Fruit fly (Drosophila melanogaster) whole organism, embryonic: Measurements from ENCODE around the gene 14-3-3epsilon.
A peak's percentile ranks its signal among the peaks of the same experiment; 100 is the strongest.

Source experiments
- Adf1 ChIP-seq: fragments of 200-800 bp; sonication (Bioruptor generic); IDR thresholded peaks from 2 replicates; pipeline ENCODE4 v1.3.6; 2022; ENCODE audit warnings: missing biosample characterization, missing genetic modification characterization
- Bteb2 ChIP-seq: fragments of 200-800 bp; sonication (Bioruptor generic); optimal IDR thresholded peaks from 2 replicates; lab custom pipeline; 2016; ENCODE audit warnings: missing biosample characterization, missing genetic modification characterization
- CG13894 ChIP-seq: fragments of 200-800 bp; sonication (Bioruptor generic); optimal IDR thresholded peaks from 3 replicates; lab custom pipeline; 2018; ENCODE audit warnings: missing biosample characterization, mild to moderate bottlenecking, missing genetic modification characterization, moderate library complexity
- CG14667 ChIP-seq: fragments of 200-800 bp; sonication (Bioruptor generic); IDR thresholded peaks from 2 replicates; pipeline ENCODE4 v1.3.6; 2022; ENCODE audit warnings: missing biosample characterization, missing genetic modification characterization
- CG15269 ChIP-seq: fragments of 200-800 bp; sonication (Bioruptor generic); optimal IDR thresholded peaks from 2 replicates; lab custom pipeline; 2018; ENCODE audit warnings: missing biosample characterization, mild to moderate bottlenecking, missing genetic modification characterization, moderate library complexity
- CG1603 ChIP-seq: fragments of 200-800 bp; sonication (Bioruptor generic); optimal IDR thresholded peaks from 2 replicates; lab custom pipeline; 2019; ENCODE audit warnings: missing biosample characterization, mild to moderate bottlenecking, missing genetic modification characterization, moderate library complexity
- CG16779 ChIP-seq: fragments of 200-800 bp; sonication (Bioruptor generic); IDR thresholded peaks from 2 replicates; pipeline ENCODE4 v1.3.6; 2022; ENCODE audit warnings: missing biosample characterization, missing genetic modification characterization
- CG18599 ChIP-seq: fragments of 200-800 bp; sonication (Bioruptor generic); optimal IDR thresholded peaks from 3 replicates; lab custom pipeline; 2017; ENCODE audit warnings: missing biosample characterization, missing genetic modification characterization, mild to moderate bottlenecking, moderate library complexity, missing genetic modification reagents
- CG18764 ChIP-seq: fragments of 200-800 bp; sonication (Bioruptor generic); optimal IDR thresholded peaks from 3 replicates; lab custom pipeline; 2016; ENCODE audit warnings: missing biosample characterization, missing genetic modification characterization
- CG2712 ChIP-seq: fragments of 200-800 bp; optimal IDR thresholded peaks from 3 replicates; lab custom pipeline; 2019; ENCODE audit warnings: missing biosample characterization, mild to moderate bottlenecking, missing genetic modification characterization, moderate library complexity
- CG3163 ChIP-seq: fragments of 200-800 bp; sonication (Bioruptor generic); optimal IDR thresholded peaks from 3 replicates; lab custom pipeline; 2016; ENCODE audit warnings: missing biosample characterization, missing genetic modification characterization
- CG3281 ChIP-seq: fragments of 200-800 bp; sonication (Bioruptor generic); optimal IDR thresholded peaks from 3 replicates; lab custom pipeline; 2017; ENCODE audit warnings: missing biosample characterization, mild to moderate bottlenecking, missing genetic modification characterization
- CG3847 ChIP-seq: fragments of 200-800 bp; sonication (Bioruptor generic); IDR thresholded peaks from 2 replicates; pipeline ENCODE4 v1.3.6; 2022; ENCODE audit warnings: missing biosample characterization, missing genetic modification characterization
- CG6765 ChIP-seq: fragments of 200-800 bp; sonication (Bioruptor generic); optimal IDR thresholded peaks from 3 replicates; lab custom pipeline; 2017; ENCODE audit warnings: missing biosample characterization, mild to moderate bottlenecking, missing genetic modification characterization
- CG7745 ChIP-seq: fragments of 200-800 bp; sonication (Bioruptor generic); optimal IDR thresholded peaks from 2 replicates; lab custom pipeline; 2018; ENCODE audit warnings: missing biosample characterization, mild to moderate bottlenecking, missing genetic modification characterization, moderate library complexity
- CG8089 ChIP-seq: fragments of 200-800 bp; sonication (Bioruptor generic); optimal IDR thresholded peaks from 3 replicates; lab custom pipeline; 2016; ENCODE audit warnings: missing biosample characterization, missing genetic modification characterization
- E2f1 ChIP-seq: fragments of 200-800 bp; sonication (Bioruptor generic); IDR thresholded peaks from 2 replicates; pipeline ENCODE4 v1.3.6; 2022; ENCODE audit warnings: missing biosample characterization, missing genetic modification characterization
- Hand ChIP-seq: fragments of 200-800 bp; sonication (Bioruptor generic); optimal IDR thresholded peaks from 2 replicates; lab custom pipeline; 2017; ENCODE audit warnings: mild to moderate bottlenecking, missing biosample characterization, missing genetic modification reagents, missing genetic modification characterization
- Hmx ChIP-seq: fragments of 200-800 bp; sonication (Bioruptor generic); optimal IDR thresholded peaks from 2 replicates; lab custom pipeline; 2016; ENCODE audit warnings: missing biosample characterization, missing genetic modification characterization
- Max ChIP-seq: fragments of 200-800 bp; sonication (Bioruptor generic); optimal IDR thresholded peaks from 2 replicates; lab custom pipeline; 2016; ENCODE audit warnings: missing biosample characterization, mild to moderate bottlenecking, missing genetic modification characterization
- Med ChIP-seq: fragments of 200-800 bp; sonication (Bioruptor generic); peaks from one replicate; lab custom pipeline; 2016; ENCODE audit warnings: missing biosample characterization, missing genetic modification characterization, mild to moderate bottlenecking, inconsistent platforms, moderate library complexity
- NK7.1 ChIP-seq: fragments of 200-800 bp; sonication (Bioruptor generic); optimal IDR thresholded peaks from 3 replicates; lab custom pipeline; 2016; ENCODE audit warnings: missing biosample characterization, missing genetic modification characterization
- Nf-YC ChIP-seq: fragments of 200-800 bp; optimal IDR thresholded peaks from 3 replicates; lab custom pipeline; 2019; ENCODE audit warnings: missing biosample characterization, mild to moderate bottlenecking, missing genetic modification characterization, moderate library complexity
- Pdp1 ChIP-seq, 2 experiments: fragments of 200-800 bp; sonication (Bioruptor generic); optimal IDR thresholded peaks; 3 replicates each; lab custom pipeline; 2016; ENCODE audit warnings: missing biosample characterization in 2 of 2, missing genetic modification characterization in 2 of 2, mild to moderate bottlenecking in 1 of 2, moderate library complexity in 1 of 2
- Ravus ChIP-seq: fragments of 200-800 bp; sonication (Bioruptor generic); IDR thresholded peaks from 2 replicates; pipeline ENCODE4 v1.3.6; 2022; ENCODE audit warnings: missing biosample characterization, missing genetic modification characterization
- ase ChIP-seq: fragments of 200-800 bp; sonication (Bioruptor generic); IDR thresholded peaks from 3 replicates; pipeline ENCODE4 v1.3.6; 2022; ENCODE audit warnings: missing biosample characterization, missing genetic modification characterization
- bsh ChIP-seq, 2 experiments: fragments of 200-800 bp; sonication (Bioruptor generic); optimal IDR thresholded peaks; 2 replicates each; lab custom pipeline; 2017 to 2018; ENCODE audit warnings: mild to moderate bottlenecking in 2 of 2, missing biosample characterization in 2 of 2, missing genetic modification characterization in 2 of 2, moderate library complexity in 1 of 2
- cg ChIP-seq: fragments of 200-800 bp; sonication (Bioruptor generic); optimal IDR thresholded peaks from 3 replicates; lab custom pipeline; 2019; ENCODE audit warnings: missing biosample characterization, mild to moderate bottlenecking, missing genetic modification characterization, moderate library complexity
- crp ChIP-seq, 2 experiments: fragments of 200-800 bp; sonication (Bioruptor generic); optimal IDR thresholded peaks; 2 replicates in 1 of 2; 3 replicates in 1 of 2; lab custom pipeline; 2017; ENCODE audit warnings: missing biosample characterization in 2 of 2, missing genetic modification characterization in 2 of 2, mild to moderate bottlenecking in 1 of 2, moderate library complexity in 1 of 2
- cwo ChIP-seq: fragments of 200-800 bp; sonication (Bioruptor generic); optimal IDR thresholded peaks from 3 replicates; lab custom pipeline; 2017; ENCODE audit warnings: missing biosample characterization, missing genetic modification characterization, mild to moderate bottlenecking, moderate library complexity, missing genetic modification reagents
- da ChIP-seq: fragments of 200-800 bp; sonication (Bioruptor generic); optimal IDR thresholded peaks from 2 replicates; lab custom pipeline; 2016; ENCODE audit warnings: missing biosample characterization, missing genetic modification characterization
- dpn ChIP-seq, 2 experiments: fragments of 200-800 bp; sonication (Bioruptor generic); optimal IDR thresholded peaks; 3 replicates each; lab custom pipeline; 2016; ENCODE audit warnings: missing biosample characterization in 2 of 2, missing genetic modification characterization in 2 of 2
- gcm2 ChIP-seq: fragments of 200-800 bp; sonication (Bioruptor generic); optimal IDR thresholded peaks from 2 replicates; lab custom pipeline; 2016; ENCODE audit warnings: missing biosample characterization, missing genetic modification characterization
- hkb ChIP-seq, 2 experiments: fragments of 200-800 bp in 1 of 2; fragments of >200 bp in 1 of 2; sonication (Bioruptor generic) in 1 of 2; IDR thresholded peaks in 1 of 2; optimal IDR thresholded peaks in 1 of 2; 2 replicates each; pipeline versions ENCODE4 v1.3.6 to Lab custom; 2017 to 2022; ENCODE audit warnings: missing biosample characterization in 1 of 2, missing genetic modification characterization in 1 of 2
- kay ChIP-seq: fragments of 200-800 bp; sonication (Bioruptor generic); optimal IDR thresholded peaks from 2 replicates; lab custom pipeline; 2016; ENCODE audit warnings: missing biosample characterization, missing genetic modification characterization
- knrl ChIP-seq: fragments of 200-800 bp; sonication (Bioruptor generic); IDR thresholded peaks from 3 replicates; pipeline ENCODE4 v1.3.6; 2022; ENCODE audit warnings: missing biosample characterization, missing genetic modification characterization; ENCODE audit not compliant: partially characterized antibody
- lab ChIP-seq: fragments of 200-800 bp; sonication (Bioruptor generic); optimal IDR thresholded peaks from 3 replicates; lab custom pipeline; 2017; ENCODE audit warnings: missing biosample characterization, missing genetic modification characterization, mild to moderate bottlenecking, moderate library complexity, missing genetic modification reagents
- nerfin-2 ChIP-seq: fragments of 200-800 bp; sonication (Bioruptor generic); IDR thresholded peaks from 2 replicates; pipeline ENCODE4 v1.3.6; 2022; ENCODE audit warnings: missing biosample characterization, missing genetic modification characterization; ENCODE audit not compliant: partially characterized antibody
- org-1 ChIP-seq: fragments of 200-800 bp; sonication (Bioruptor generic); optimal IDR thresholded peaks from 2 replicates; lab custom pipeline; 2017; ENCODE audit warnings: missing biosample characterization, missing genetic modification characterization
- rib ChIP-seq: fragments of 200-800 bp; sonication (Bioruptor generic); IDR thresholded peaks from 2 replicates; pipeline ENCODE4 v1.3.6; 2022; ENCODE audit warnings: missing biosample characterization, missing genetic modification characterization
- sima ChIP-seq: fragments of 200-800 bp; sonication (Bioruptor generic); optimal IDR thresholded peaks from 2 replicates; lab custom pipeline; 2016; ENCODE audit warnings: missing biosample characterization, missing genetic modification characterization
- sob ChIP-seq: fragments of 200-800 bp; sonication (Bioruptor generic); IDR thresholded peaks from 2 replicates; pipeline ENCODE4 v1.3.6; 2022; ENCODE audit warnings: missing biosample characterization, missing genetic modification characterization
- toy ChIP-seq: fragments of 200-800 bp; sonication (Bioruptor generic); IDR thresholded peaks from 2 replicates; pipeline ENCODE4 v1.3.6; 2022; ENCODE audit warnings: missing biosample characterization, missing genetic modification characterization
- ttk ChIP-seq: fragments of 200-800 bp; sonication (Bioruptor generic); IDR thresholded peaks from 2 replicates; pipeline ENCODE4 v2.1.2; 2022; ENCODE audit warnings: missing biosample characterization, missing genetic modification characterization
- unpg ChIP-seq: fragments of 200-800 bp; sonication (Bioruptor generic); optimal IDR thresholded peaks from 3 replicates; lab custom pipeline; 2018; ENCODE audit warnings: missing biosample characterization, mild to moderate bottlenecking, missing genetic modification characterization, moderate library complexity
- zen2 ChIP-seq: fragments of 200-800 bp; sonication (Bioruptor generic); IDR thresholded peaks from 3 replicates; pipeline ENCODE4 v1.3.6; 2022; ENCODE audit warnings: missing biosample characterization, missing genetic modification characterization; ENCODE audit not compliant: partially characterized antibody
- zf30C ChIP-seq: fragments of 200-800 bp; sonication (Bioruptor generic); optimal IDR thresholded peaks from 3 replicates; lab custom pipeline; 2018; ENCODE audit warnings: missing biosample characterization, mild to moderate bottlenecking, missing genetic modification characterization

Gene 14-3-3epsilon

dm6 chr3R:18244171-18245043, 2.1 kb downstream of the 14-3-3epsilon start (continued):
- TF ChIP-seq CG3163 (GFP tag; lab: Kevin White, UChicago) (peak; percentile 40), org-1 (GFP tag; lab: Kevin White, UChicago) (peak; percentile 3), knrl (GFP tag; lab: Robert Waterston, UW) (no peak), Hand (GFP tag; lab: Kevin White, UChicago) (peak; percentile 18), CG18599 (peak; percentile 17), CG18764 (GFP tag; lab: Kevin White, UChicago) (no peak), Bteb2 (GFP tag; lab: Kevin White, UChicago) (no peak), bsh (GFP tag; optimal IDR thresholded peaks at IDR 0.05; lab: Kevin White, UChicago) (no peak), CG3847 (GFP tag; lab: Robert Waterston, UW) (peak; percentile 21; the same call in 1 of the 2 replicates), CG14667 (GFP tag; lab: Robert Waterston, UW) (no peak), Adf1 (GFP tag; lab: Robert Waterston, UW) (peak; percentile 71), kay (peak; percentile 55), cwo (GFP tag; lab: Kevin White, UChicago) (peak; percentile 9), CG8089 (GFP tag; lab: Kevin White, UChicago) (no peak), E2f1 (peak; percentile 36; the same call in 1 of the 2 replicates), ttk (GFP tag; lab: Robert Waterston, UW) (peak; percentile 42), CG15269 (peak; percentile 29), CG7745 (tag; lab: Kevin White, UChicago) (no peak), rib (GFP tag; lab: Robert Waterston, UW) (peak; percentile 89; the same call in 1 of the 2 replicates), Ravus (GFP tag; lab: Robert Waterston, UW) (no peak), Med (GFP tag; lab: Kevin White, UChicago) (peak; percentile 74), CG2712 (tag; lab: Kevin White, UChicago) (peak; percentile 32), CG3281 (GFP tag; lab: Kevin White, UChicago) (no peak), Max (GFP tag; lab: Kevin White, UChicago) (no peak)

DNA sequence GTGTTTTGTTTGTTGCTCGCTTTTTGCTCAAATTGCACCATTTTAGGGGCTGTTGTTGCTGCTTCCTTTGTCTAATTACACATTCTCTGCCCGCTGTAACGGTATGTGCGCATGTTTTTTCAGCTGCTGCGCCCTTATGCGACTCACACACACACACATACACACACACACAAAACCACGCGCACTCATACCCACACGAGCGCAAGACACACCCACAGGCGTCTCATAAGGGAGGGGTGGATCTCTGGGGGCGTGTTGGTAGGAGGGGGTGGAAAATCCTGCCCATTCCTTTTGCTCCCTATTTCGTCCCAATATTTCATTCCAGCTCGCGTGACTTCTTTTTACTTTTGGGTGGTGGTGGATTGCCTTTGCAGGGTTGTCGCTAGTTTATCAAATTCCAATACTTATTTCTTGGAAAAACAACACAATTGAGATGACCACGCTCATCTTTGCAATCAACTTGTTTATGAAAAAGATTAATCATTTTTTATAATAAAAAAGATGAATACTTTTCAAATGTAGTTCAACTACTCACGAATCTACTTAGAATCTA, 2.8 kb downstream of the 14-3-3epsilon start:
- TF ChIP-seq gcm2 (no peak), crp (GFP tag; optimal IDR thresholded peaks at IDR 0.05; lab: Kevin White, UChicago) (no peak), hkb (optimal IDR thresholded peaks at IDR 0.05; lab: Kevin White, UChicago) (no peak), hkb (GFP tag; IDR thresholded peaks at IDR 0.05; lab: Robert Waterston, UW) (peak; percentile 23; the same call in 1 of the 2 replicates), zen2 (GFP tag; lab: Robert Waterston, UW) (no peak), CG1603 (tag; lab: Kevin White, UChicago) (no peak), cg (GFP tag; lab: Kevin White, UChicago) (peak; percentile 35), ase (no peak), nerfin-2 (GFP tag; lab: Robert Waterston, UW) (0 out of 2 replicates have a peak, but pooled peaks have one; percentile 14), sima (GFP tag; lab: Kevin White, UChicago) (no peak), zf30C (GFP tag; lab: Kevin White, UChicago) (no peak), da (GFP tag; lab: Kevin White, UChicago) (no peak), sob (GFP tag; lab: Robert Waterston, UW) (0 out of 2 replicates have a peak, but pooled peaks have one; percentile 6), CG16779 (GFP tag; lab: Robert Waterston, UW) (0 out of 2 replicates have a peak, but pooled peaks have one; percentile 3), dpn (GFP tag; optimal IDR thresholded peaks at IDR 0.05; lab: Kevin White, UChicago) (no peak), CG6765 (no peak), lab (GFP tag; lab: Kevin White, UChicago) (peak; percentile 32), Pdp1 (GFP tag; optimal IDR thresholded peaks at IDR 0.05; lab: Kevin White, UChicago) (no peak), toy (GFP tag; lab: Robert Waterston, UW) (no peak), Hmx (GFP tag; lab: Kevin White, UChicago) (no peak), NK7.1 (GFP tag; lab: Kevin White, UChicago) (no peak), Nf-YC (tag; lab: Kevin White, UChicago) (no peak), CG13894 (tag; lab: Kevin White, UChicago) (no peak), unpg (GFP tag; lab: Kevin White, UChicago) (no peak)
